Fruit fly (Drosophila melanogaster) whole organism, embryonic: ENCODE data around the gene CG33791.

Source experiments
- Abd-B ChIP-seq: fragments of 200-800 bp; sonication (Bioruptor generic); optimal IDR thresholded peaks from 2 replicates; lab custom pipeline; 2018; ENCODE audit warnings: missing biosample characterization, mild to moderate bottlenecking, missing genetic modification characterization, moderate library complexity
- Ada2b ChIP-seq: fragments of 200-800 bp; sonication (Bioruptor generic); IDR thresholded peaks from 2 replicates; pipeline ENCODE4 v1.3.6; 2022; ENCODE audit warnings: missing biosample characterization, missing genetic modification characterization
- Atf-2 ChIP-seq: fragments of 200-800 bp; sonication (Bioruptor generic); optimal IDR thresholded peaks from 2 replicates; lab custom pipeline; 2016; ENCODE audit warnings: missing biosample characterization, missing genetic modification characterization
- Blimp-1 ChIP-seq: fragments of 200-800 bp; sonication (Bioruptor generic); optimal IDR thresholded peaks from 3 replicates; lab custom pipeline; 2018; ENCODE audit warnings: missing biosample characterization, missing genetic modification characterization, mild to moderate bottlenecking, moderate library complexity, missing genetic modification reagents
- Bteb2 ChIP-seq: fragments of 200-800 bp; sonication (Bioruptor generic); optimal IDR thresholded peaks from 2 replicates; lab custom pipeline; 2016; ENCODE audit warnings: missing biosample characterization, missing genetic modification characterization
- CG10979 ChIP-seq: fragments of 200-800 bp; sonication (Bioruptor generic); optimal IDR thresholded peaks from 2 replicates; lab custom pipeline; 2018; ENCODE audit warnings: missing biosample characterization, mild to moderate bottlenecking, missing genetic modification characterization, moderate library complexity
- CG11398 ChIP-seq: fragments of 200-800 bp; sonication (Bioruptor generic); optimal IDR thresholded peaks from 2 replicates; lab custom pipeline; 2016; ENCODE audit warnings: missing biosample characterization, missing genetic modification characterization
- CG12155 ChIP-seq: fragments of 200-800 bp; sonication (Bioruptor generic); optimal IDR thresholded peaks from 3 replicates; lab custom pipeline; 2016; ENCODE audit warnings: missing biosample characterization, missing genetic modification characterization
- CG13287 ChIP-seq: fragments of 200-800 bp; sonication (Bioruptor generic); IDR thresholded peaks from 2 replicates; pipeline ENCODE4 v1.3.6; 2022; ENCODE audit warnings: missing biosample characterization, missing genetic modification characterization; ENCODE audit not compliant: partially characterized antibody
- CG1832 ChIP-seq: fragments of 200-800 bp; sonication (Bioruptor generic); optimal IDR thresholded peaks from 2 replicates; lab custom pipeline; 2017; ENCODE audit warnings: missing biosample characterization, mild to moderate bottlenecking, missing genetic modification characterization, inconsistent platforms
- CG18764 ChIP-seq: fragments of 200-800 bp; sonication (Bioruptor generic); optimal IDR thresholded peaks from 3 replicates; lab custom pipeline; 2016; ENCODE audit warnings: missing biosample characterization, missing genetic modification characterization
- CG3065 ChIP-seq: fragments of 200-800 bp; sonication (Bioruptor generic); optimal IDR thresholded peaks from 2 replicates; lab custom pipeline; 2016; ENCODE audit warnings: missing biosample characterization, missing genetic modification characterization
- CG31365 ChIP-seq: fragments of 200-800 bp; sonication (Bioruptor generic); optimal IDR thresholded peaks from 2 replicates; lab custom pipeline; 2018; ENCODE audit warnings: missing biosample characterization, mild to moderate bottlenecking, missing genetic modification characterization
- CG3407 ChIP-seq: fragments of 200-800 bp; sonication (Bioruptor generic); optimal IDR thresholded peaks from 2 replicates; lab custom pipeline; 2018; ENCODE audit warnings: missing biosample characterization, mild to moderate bottlenecking, missing genetic modification characterization
- CG3838 ChIP-seq: fragments of 200-800 bp; sonication (Bioruptor generic); optimal IDR thresholded peaks from 3 replicates; lab custom pipeline; 2016; ENCODE audit warnings: missing biosample characterization, missing genetic modification characterization
- CG4707 ChIP-seq: fragments of 200-800 bp; sonication (Bioruptor generic); optimal IDR thresholded peaks from 2 replicates; lab custom pipeline; 2018; ENCODE audit warnings: missing biosample characterization, mild to moderate bottlenecking, missing genetic modification characterization, moderate library complexity
- Camta ChIP-seq: fragments of 200-800 bp; sonication (Bioruptor generic); optimal IDR thresholded peaks from 2 replicates; lab custom pipeline; 2016; ENCODE audit warnings: missing biosample characterization, missing genetic modification characterization
- D19B ChIP-seq: fragments of 200-800 bp; sonication (Bioruptor generic); optimal IDR thresholded peaks from 2 replicates; lab custom pipeline; 2017; ENCODE audit warnings: missing biosample characterization, mild to moderate bottlenecking, missing genetic modification characterization
- Dbx ChIP-seq: fragments of 200-800 bp; sonication (Bioruptor generic); IDR thresholded peaks from 3 replicates; pipeline ENCODE4 v1.3.6; 2022; ENCODE audit warnings: missing biosample characterization, missing genetic modification characterization
- ERR ChIP-seq: fragments of 200-800 bp; sonication (Bioruptor generic); optimal IDR thresholded peaks from 2 replicates; lab custom pipeline; 2016; ENCODE audit warnings: missing biosample characterization, missing genetic modification characterization
- Ets65A ChIP-seq: fragments of 200-800 bp; sonication (Bioruptor generic); peaks from one replicate; lab custom pipeline; 2016; ENCODE audit warnings: missing biosample characterization, missing genetic modification characterization
- Gug ChIP-seq: fragments of 200-800 bp; sonication (Bioruptor generic); IDR thresholded peaks from 4 replicates; pipeline ENCODE4 v1.3.6; 2022; ENCODE audit warnings: missing biosample characterization, missing genetic modification characterization
- Hr51 ChIP-seq, 2 experiments: fragments of 200-800 bp; sonication (Bioruptor generic); optimal IDR thresholded peaks; 2 replicates in 1 of 2; 3 replicates in 1 of 2; lab custom pipeline; 2016 to 2018; ENCODE audit warnings: missing biosample characterization in 2 of 2, missing genetic modification characterization in 2 of 2, mild to moderate bottlenecking in 1 of 2, moderate library complexity in 1 of 2
- Hsf ChIP-seq: fragments of 200-800 bp; sonication (Bioruptor generic); optimal IDR thresholded peaks from 3 replicates; lab custom pipeline; 2016; ENCODE audit warnings: missing biosample characterization, missing genetic modification characterization
- MESR4 ChIP-seq: fragments of 200-800 bp; sonication (Bioruptor generic); optimal IDR thresholded peaks from 2 replicates; lab custom pipeline; 2018; ENCODE audit warnings: missing biosample characterization, mild to moderate bottlenecking, missing genetic modification characterization, moderate library complexity
- Meics ChIP-seq: fragments of 200-800 bp; sonication (Bioruptor generic); optimal IDR thresholded peaks from 2 replicates; lab custom pipeline; 2017; ENCODE audit warnings: missing biosample characterization, mild to moderate bottlenecking, missing genetic modification characterization
- NfI ChIP-seq: fragments of 200-800 bp; sonication (Bioruptor generic); optimal IDR thresholded peaks from 3 replicates; lab custom pipeline; 2018; ENCODE audit warnings: missing biosample characterization, mild to moderate bottlenecking, missing genetic modification characterization, moderate library complexity
- Scr ChIP-seq: fragments of 200-800 bp; sonication (Bioruptor generic); IDR thresholded peaks from 2 replicates; pipeline ENCODE4 v1.3.6; 2022; ENCODE audit warnings: missing biosample characterization, missing genetic modification characterization; ENCODE audit not compliant: partially characterized antibody
- Usf ChIP-seq: fragments of 200-800 bp; sonication (Bioruptor generic); optimal IDR thresholded peaks from 2 replicates; lab custom pipeline; 2017; ENCODE audit warnings: missing genotype, missing biosample characterization, missing genetic modification characterization
- Xrp1 ChIP-seq: fragments of 200-800 bp; sonication (Bioruptor generic); IDR thresholded peaks from 2 replicates; pipeline ENCODE4 v1.3.6; 2022; ENCODE audit warnings: missing biosample characterization, missing genetic modification characterization
- ab ChIP-seq: fragments of 200-800 bp; sonication (Bioruptor generic); optimal IDR thresholded peaks from 2 replicates; lab custom pipeline; 2016; ENCODE audit warnings: missing biosample characterization, missing genetic modification characterization
- al ChIP-seq: fragments of 200-800 bp; sonication (Bioruptor generic); IDR thresholded peaks from 2 replicates; pipeline ENCODE4 v1.3.6; 2022; ENCODE audit warnings: missing biosample characterization, missing genetic modification characterization
- ase ChIP-seq: fragments of 200-800 bp; sonication (Bioruptor generic); IDR thresholded peaks from 3 replicates; pipeline ENCODE4 v1.3.6; 2022; ENCODE audit warnings: missing biosample characterization, missing genetic modification characterization
- chinmo ChIP-seq: fragments of 200-800 bp; sonication (Bioruptor generic); IDR thresholded peaks from 4 replicates; pipeline ENCODE4 v1.3.6; 2022; ENCODE audit warnings: missing biosample characterization, missing genetic modification characterization; ENCODE audit not compliant: partially characterized antibody
- chn ChIP-seq: fragments of 200-800 bp; sonication (Bioruptor generic); optimal IDR thresholded peaks from 2 replicates; lab custom pipeline; 2016; ENCODE audit warnings: missing biosample characterization, missing genetic modification characterization
- croc ChIP-seq: fragments of 200-800 bp; sonication (Bioruptor generic); conservative IDR thresholded peaks from 3 replicates; pipeline ENCODE4 v1.3.6; 2022; ENCODE audit warnings: missing biosample characterization, missing genetic modification characterization
- dm ChIP-seq: fragments of 200-800 bp; sonication (Bioruptor generic); optimal IDR thresholded peaks from 3 replicates; lab custom pipeline; 2016; ENCODE audit warnings: missing biosample characterization, missing genetic modification characterization
- dpn ChIP-seq, 2 experiments: fragments of 200-800 bp; sonication (Bioruptor generic); optimal IDR thresholded peaks; 3 replicates each; lab custom pipeline; 2016; ENCODE audit warnings: missing biosample characterization in 2 of 2, missing genetic modification characterization in 2 of 2
- en ChIP-seq: fragments of 200-800 bp; sonication (Bioruptor generic); optimal IDR thresholded peaks from 2 replicates; lab custom pipeline; 2016; ENCODE audit warnings: missing biosample characterization, missing genetic modification characterization
- gcm2 ChIP-seq: fragments of 200-800 bp; sonication (Bioruptor generic); optimal IDR thresholded peaks from 2 replicates; lab custom pipeline; 2016; ENCODE audit warnings: missing biosample characterization, missing genetic modification characterization
- lmd ChIP-seq: fragments of 200-800 bp; sonication (Bioruptor generic); IDR thresholded peaks from 2 replicates; pipeline ENCODE4 v1.3.6; 2022; ENCODE audit warnings: missing biosample characterization, missing genetic modification characterization
- lola ChIP-seq, 3 experiments: fragments of >200 bp in 2 of 3; fragments of 200-800 bp in 1 of 3; sonication (Bioruptor generic) in 1 of 3; optimal IDR thresholded peaks; 2 replicates each; lab custom pipeline; 2017 to 2019; ENCODE audit warnings: missing biosample characterization in 3 of 3, missing genetic modification characterization in 3 of 3, mild to moderate bottlenecking in 1 of 3, moderate library complexity in 1 of 3
- peb ChIP-seq: fragments of 200-800 bp; sonication (Bioruptor generic); IDR thresholded peaks from 2 replicates; pipeline ENCODE4 v1.3.6; 2022; ENCODE audit warnings: missing biosample characterization, missing genetic modification characterization
- prd ChIP-seq, 3 experiments: fragments of >200 bp in 2 of 3; fragments of 200-800 bp in 1 of 3; sonication (Bioruptor generic) in 1 of 3; optimal IDR thresholded peaks in 2 of 3; IDR thresholded peaks in 1 of 3; 2 replicates in 2 of 3; 3 replicates in 1 of 3; pipeline versions ENCODE4 v1.3.6 to Lab custom; 2017 to 2022; ENCODE audit warnings: missing biosample characterization in 1 of 3, missing genetic modification characterization in 1 of 3
- sc ChIP-seq, 3 experiments: fragments of >200 bp in 2 of 3; fragments of 200-800 bp in 1 of 3; sonication (Bioruptor generic) in 1 of 3; optimal IDR thresholded peaks; 2 replicates in 2 of 3; 3 replicates in 1 of 3; lab custom pipeline; 2017; ENCODE audit warnings: mild to moderate bottlenecking in 1 of 3, missing biosample characterization in 1 of 3, missing genetic modification characterization in 1 of 3, missing genetic modification reagents in 1 of 3
- schlank ChIP-seq: fragments of 200-800 bp; sonication (Bioruptor generic); optimal IDR thresholded peaks from 2 replicates; lab custom pipeline; 2018; ENCODE audit warnings: missing biosample characterization, mild to moderate bottlenecking, missing genetic modification characterization
- shn ChIP-seq: fragments of 200-800 bp; sonication (Bioruptor generic); optimal IDR thresholded peaks from 3 replicates; lab custom pipeline; 2016; ENCODE audit warnings: missing biosample characterization, missing genetic modification characterization

Gene CG33791

dm6 chr3L:1568225-1569161 lies 34.3 kb upstream of the CG33791 start, which contains the start of gene CG7879 (continued):
- TF ChIP-seq CG11398 (GFP tag; lab: Kevin White, UChicago) (no peak), Camta (GFP tag; lab: Kevin White, UChicago) (no peak), CG1832 (GFP tag; lab: Kevin White, UChicago) (no peak), Blimp-1 (no peak), ERR (GFP tag; lab: Kevin White, UChicago) (no peak), CG18764 (no peak), Meics (peak; percentile 51), Hsf (GFP tag; lab: Kevin White, UChicago) (no peak), croc (GFP tag; lab: Robert Waterston, UW) (no peak), sc (optimal IDR thresholded peaks at IDR 0.05; lab: Kevin White, UChicago) (no peak), sc (GFP tag; optimal IDR thresholded peaks at IDR 0.05; lab: Kevin White, UChicago) (no peak), NfI (GFP tag; lab: Kevin White, UChicago) (no peak), CG3407 (GFP tag; lab: Kevin White, UChicago) (no peak), Gug (GFP tag; lab: Robert Waterston, UW) (peak; percentile 19; the same call in 1 of the 4 replicates), schlank (no peak), Xrp1 (GFP tag; lab: Robert Waterston, UW) (0 out of 2 replicates have a peak, but pooled peaks have one; percentile 13), ab (GFP tag; lab: Kevin White, UChicago) (no peak), CG3838 (no peak), CG12155 (GFP tag; lab: Kevin White, UChicago) (peak; percentile 20), en (GFP tag; lab: Kevin White, UChicago) (no peak), al (GFP tag; lab: Robert Waterston, UW) (0 out of 2 replicates have a peak, but pooled peaks have one; percentile 28), chn (GFP tag; lab: Kevin White, UChicago) (no peak), D19B (GFP tag; lab: Kevin White, UChicago) (no peak), CG4707 (GFP tag; lab: Kevin White, UChicago) (peak; percentile 19), dpn (GFP tag; optimal IDR thresholded peaks at IDR 0.05; lab: Kevin White, UChicago) (peak in 1 of 2 experiments; percentile 11), Ets65A (GFP tag; lab: Kevin White, UChicago) (peak; percentile 81), gcm2 (no peak), ase (0 out of 3 replicates have a peak, but pooled peaks have one; percentile 23), dm (GFP tag; lab: Kevin White, UChicago) (peak; percentile 14), peb (no peak), shn (no peak), Hr51 (GFP tag; optimal IDR thresholded peaks at IDR 0.05; lab: Kevin White, UChicago) (peak in 1 of 2 experiments; percentile 21), Ada2b (GFP tag; lab: Robert Waterston, UW) (no peak), chinmo (GFP tag; lab: Robert Waterston, UW) (0 out of 4 replicates have a peak, but pooled peaks have one; percentile 35), lmd (peak; percentile 33; the same call in 1 of the 2 replicates), MESR4 (GFP tag; lab: Kevin White, UChicago) (peak; percentile 98), Usf (GFP tag; lab: Kevin White, UChicago) (no peak), CG13287 (GFP tag; lab: Robert Waterston, UW) (peak; percentile 32; the same call in 1 of the 2 replicates), Atf-2 (no peak), CG3065 (GFP tag; lab: Kevin White, UChicago) (no peak), Bteb2 (GFP tag; lab: Kevin White, UChicago) (no peak), lola (GFP tag; optimal IDR thresholded peaks at IDR 0.05; lab: Kevin White, UChicago) (peak in 1 of 3 experiments; percentile 22), Scr (GFP tag; lab: Robert Waterston, UW) (no peak), Dbx (GFP tag; lab: Robert Waterston, UW) (0 out of 3 replicates have a peak, but pooled peaks have one; percentile 17), CG31365 (tag; lab: Kevin White, UChicago) (no peak), prd (optimal IDR thresholded peaks at IDR 0.05; lab: Kevin White, UChicago) (no peak), prd (GFP tag; IDR thresholded peaks at IDR 0.05; lab: Robert Waterston, UW) (peak; percentile 64; the same call in 1 of the 3 replicates), CG10979 (tag; lab: Kevin White, UChicago) (no peak), Abd-B (GFP tag; lab: Kevin White, UChicago) (no peak)
